Worm (Caenorhabditis elegans): Measurements from ENCODE around the gene F44F4.10.

- TF ChIP-seq ama-1 (optimal IDR thresholded peaks at IDR 0.05) (no peak), mdl-1 (tag; optimal IDR thresholded peaks at IDR 0.05) (no peak), sem-4 (tag; optimal IDR thresholded peaks at IDR 0.05) (no peak), lsy-2 (tag; optimal IDR thresholded peaks at IDR 0.05) (no peak), ztf-11 (tag; optimal IDR thresholded peaks at IDR 0.05) (no peak), nhr-10 (tag; optimal IDR thresholded peaks at IDR 0.05) (no peak), unc-55 (GFP tag; optimal IDR thresholded peaks at IDR 0.05) (no peak), mbf-1 (tag; optimal IDR thresholded peaks at IDR 0.05) (no peak), elt-3 (tag; optimal IDR thresholded peaks at IDR 0.05) (no peak)
Measured at ce11 chrII:10914366-10914765, 2.7 kb downstream of the F44F4.10 start, which contains the start of gene F44F4.15.
